Worm (Caenorhabditis elegans) whole organism, L2 larva: ENCODE results near the gene F53F1.6.

Experiments used
- F13H6.1 ChIP-seq: sonication (generic microtip); optimal IDR thresholded peaks from 2 replicates; lab custom pipeline; 2016; ENCODE audit warnings: missing genetic modification characterization, missing compliant biosample characterization
- alr-1 ChIP-seq: fragments of 150-350 bp; optimal IDR thresholded peaks from 2 replicates; lab custom pipeline; 2014; ENCODE audit warnings: missing biosample characterization, missing genetic modification characterization
- blmp-1 ChIP-seq: sonication (generic microtip); optimal IDR thresholded peaks from 2 replicates; lab custom pipeline; 2017; ENCODE audit warnings: missing genetic modification characterization, mild to moderate bottlenecking, missing compliant biosample characterization, antibody characterized with exemption, moderate library complexity; ENCODE audit not compliant: insufficient read depth

DNA sequence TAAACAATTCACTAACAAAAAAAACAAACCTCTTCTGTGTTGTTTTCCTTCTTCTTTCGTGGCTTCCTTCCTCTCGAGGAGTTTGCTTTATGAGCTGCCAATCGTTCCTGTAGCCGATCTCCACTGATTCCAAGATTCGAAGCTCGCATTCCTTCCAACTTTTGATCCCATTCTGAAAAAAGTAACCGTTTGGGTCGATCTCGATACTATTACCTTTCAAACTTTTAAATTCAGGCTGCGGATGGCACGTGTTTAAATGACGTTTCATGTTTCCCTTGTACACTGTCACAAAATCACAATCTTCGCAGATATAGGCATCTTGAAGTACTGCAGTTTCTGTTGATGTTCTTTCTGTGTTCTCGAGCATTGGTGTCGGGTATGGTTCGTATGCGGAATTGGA lies 29.9 kb downstream of the F53F1.6 start:
- TF ChIP-seq blmp-1 = no peak
- TF ChIP-seq alr-1 (tag; lab: Kevin White, UChicago) = no peak
- no peak for TF ChIP-seq F13H6.1
